Fruit fly (Drosophila melanogaster) S2 (cell line): ENCODE results near the gene CG31251.

Experiments
- CG8478 ChIP-seq: fragments of >200 bp; optimal IDR thresholded peaks from 2 replicates; lab custom pipeline; 2018
- CTCF ChIP-seq, 2 experiments: fragments of >200 bp; optimal IDR thresholded peaks; 2 replicates each; lab custom pipeline; 2018

DNA sequence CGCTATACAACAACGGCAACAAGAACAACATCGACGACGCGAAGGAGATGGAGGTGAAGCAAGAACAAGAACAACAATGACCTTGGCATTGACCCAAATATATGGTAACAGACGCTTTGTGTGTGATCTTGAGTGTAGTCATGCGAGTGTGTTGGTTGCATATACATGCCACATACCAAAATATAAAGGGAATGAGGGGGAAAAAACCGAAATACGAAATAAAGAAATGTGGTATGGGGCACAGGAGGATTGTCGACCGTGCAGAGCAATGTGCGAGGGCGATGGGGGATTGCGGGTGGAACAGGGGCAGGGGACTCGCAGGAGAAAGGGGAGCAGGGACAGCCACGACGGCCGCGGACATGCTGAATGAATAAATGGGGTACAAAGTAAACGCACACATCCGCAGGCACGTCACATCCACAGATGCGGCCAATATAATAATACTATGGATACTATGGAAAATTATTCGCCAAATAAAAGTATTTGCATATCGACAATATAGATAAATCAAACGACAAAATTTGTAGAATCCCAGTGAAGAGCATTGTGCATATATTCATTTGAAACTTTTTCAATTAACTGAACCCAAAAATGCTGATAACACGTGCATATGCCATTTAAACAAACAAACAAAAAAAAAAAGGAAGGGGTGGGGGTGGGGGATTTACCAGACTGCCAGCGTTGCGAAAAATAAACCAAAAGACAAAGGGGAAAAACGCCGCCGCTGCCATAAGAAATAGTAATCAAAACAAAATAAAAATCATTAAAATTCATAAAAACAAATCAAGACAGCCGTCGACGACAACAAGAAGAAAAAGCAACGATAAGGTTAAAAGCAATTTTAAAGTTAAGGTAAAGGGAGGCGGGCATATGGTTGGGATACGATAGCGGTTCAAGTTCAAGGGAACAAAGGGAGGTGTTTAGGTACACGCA is 21.4 kb upstream of the CG31251 start:
- TF ChIP-seq CG8478 (lab: Kevin White, UChicago) (no peak), CTCF (optimal IDR thresholded peaks at IDR 0.05; lab: Kevin White, UChicago) (no peak)
